Fruit fly (Drosophila melanogaster) whole organism, embryonic: ENCODE results near the gene CG32428.

ENCODE experiments used
- CG10209 ChIP-seq: fragments of 200-800 bp; sonication (Bioruptor generic); optimal IDR thresholded peaks from 3 replicates; lab custom pipeline; 2017; ENCODE audit warnings: missing biosample characterization, mild to moderate bottlenecking, missing genetic modification characterization, missing genetic modification reagents
- CG10321 ChIP-seq: fragments of 200-800 bp; sonication (Bioruptor generic); IDR thresholded peaks from 2 replicates; pipeline ENCODE4 v1.3.6; 2022; ENCODE audit warnings: missing biosample characterization, missing genetic modification characterization
- CG10366 ChIP-seq: fragments of 200-800 bp; sonication (Bioruptor generic); IDR thresholded peaks from 2 replicates; pipeline ENCODE4 v1.3.6; 2022; ENCODE audit warnings: missing biosample characterization, missing genetic modification characterization
- CG12659 ChIP-seq: fragments of 200-800 bp; sonication (Bioruptor generic); optimal IDR thresholded peaks from 3 replicates; lab custom pipeline; 2017; ENCODE audit warnings: mild to moderate bottlenecking, missing biosample characterization, missing genetic modification reagents, missing genetic modification characterization
- CG12942 ChIP-seq: fragments of 200-800 bp; sonication (Bioruptor generic); optimal IDR thresholded peaks from 3 replicates; lab custom pipeline; 2016; ENCODE audit warnings: missing biosample characterization, missing genetic modification characterization
- CG14860 ChIP-seq: fragments of 200-800 bp; sonication (Bioruptor generic); IDR thresholded peaks from 3 replicates; pipeline ENCODE4 v1.3.6; 2022; ENCODE audit warnings: missing biosample characterization, missing genetic modification characterization; ENCODE audit not compliant: partially characterized antibody
- CG1602 ChIP-seq: fragments of 200-800 bp; sonication (Bioruptor generic); optimal IDR thresholded peaks from 3 replicates; lab custom pipeline; 2016; ENCODE audit warnings: missing biosample characterization, missing genetic modification characterization
- CG17802 ChIP-seq: fragments of 200-800 bp; sonication (Bioruptor generic); optimal IDR thresholded peaks from 2 replicates; lab custom pipeline; 2018; ENCODE audit warnings: missing biosample characterization, mild to moderate bottlenecking, missing genetic modification characterization, moderate library complexity
- CG2889 ChIP-seq: fragments of 200-800 bp; sonication (Bioruptor generic); IDR thresholded peaks from 3 replicates; pipeline ENCODE4 v1.3.6; 2022; ENCODE audit warnings: missing biosample characterization, missing genetic modification characterization
- CG30403 ChIP-seq: fragments of 200-800 bp; sonication (Bioruptor generic); optimal IDR thresholded peaks from 3 replicates; lab custom pipeline; 2016; ENCODE audit warnings: missing biosample characterization, missing genetic modification characterization
- CG32772 ChIP-seq: fragments of 200-800 bp; sonication (Bioruptor generic); IDR thresholded peaks from 2 replicates; pipeline ENCODE4 v1.3.6; 2022; ENCODE audit warnings: missing biosample characterization, missing genetic modification characterization
- CG34422 ChIP-seq: fragments of 200-800 bp; sonication (Bioruptor generic); IDR thresholded peaks from 3 replicates; pipeline ENCODE4 v1.3.6; 2022; ENCODE audit warnings: missing biosample characterization, missing genetic modification characterization
- CG3995 ChIP-seq: fragments of 200-800 bp; sonication (Bioruptor generic); optimal IDR thresholded peaks from 3 replicates; lab custom pipeline; 2016; ENCODE audit warnings: missing biosample characterization, missing genetic modification characterization
- CG6683 ChIP-seq: fragments of 200-800 bp; sonication (Bioruptor generic); optimal IDR thresholded peaks from 2 replicates; lab custom pipeline; 2017; ENCODE audit warnings: missing biosample characterization, mild to moderate bottlenecking, missing genetic modification characterization, missing genetic modification reagents
- CG6765 ChIP-seq: fragments of 200-800 bp; sonication (Bioruptor generic); optimal IDR thresholded peaks from 3 replicates; lab custom pipeline; 2017; ENCODE audit warnings: missing biosample characterization, mild to moderate bottlenecking, missing genetic modification characterization
- CG6813 ChIP-seq: fragments of 200-800 bp; sonication (Bioruptor generic); optimal IDR thresholded peaks from 2 replicates; lab custom pipeline; 2017; ENCODE audit warnings: missing biosample characterization, missing genetic modification characterization, mild to moderate bottlenecking, moderate library complexity, missing genetic modification reagents
- CG6854 ChIP-seq: fragments of 200-800 bp; sonication (Bioruptor generic); optimal IDR thresholded peaks from 3 replicates; lab custom pipeline; 2017; ENCODE audit warnings: missing biosample characterization, mild to moderate bottlenecking, missing genetic modification characterization
- CG8388 ChIP-seq: fragments of 200-800 bp; sonication (Bioruptor generic); optimal IDR thresholded peaks from 2 replicates; lab custom pipeline; 2019; ENCODE audit warnings: missing biosample characterization, mild to moderate bottlenecking, missing genetic modification characterization, moderate library complexity
- CG9817 ChIP-seq: fragments of 200-800 bp; sonication (Bioruptor generic); optimal IDR thresholded peaks from 2 replicates; lab custom pipeline; 2018; ENCODE audit warnings: missing biosample characterization, mild to moderate bottlenecking, missing genetic modification characterization, moderate library complexity
- CrebB ChIP-seq: fragments of 200-800 bp; sonication (Bioruptor generic); optimal IDR thresholded peaks from 3 replicates; lab custom pipeline; 2018; ENCODE audit warnings: missing biosample characterization, mild to moderate bottlenecking, missing genetic modification characterization
- Dip3 ChIP-seq: fragments of 200-800 bp; sonication (Bioruptor generic); optimal IDR thresholded peaks from 3 replicates; lab custom pipeline; 2016; ENCODE audit warnings: missing biosample characterization, missing genetic modification characterization
- Ets65A ChIP-seq: fragments of 200-800 bp; sonication (Bioruptor generic); peaks from one replicate; lab custom pipeline; 2016; ENCODE audit warnings: missing biosample characterization, missing genetic modification characterization
- HLH3B ChIP-seq: fragments of 200-800 bp; sonication (Bioruptor generic); IDR thresholded peaks from 2 replicates; pipeline ENCODE4 v1.3.6; 2022; ENCODE audit warnings: missing biosample characterization, missing genetic modification characterization
- Hsf ChIP-seq: fragments of 200-800 bp; sonication (Bioruptor generic); optimal IDR thresholded peaks from 3 replicates; lab custom pipeline; 2016; ENCODE audit warnings: missing biosample characterization, missing genetic modification characterization
- Side ChIP-seq: fragments of 200-800 bp; sonication (Bioruptor generic); optimal IDR thresholded peaks from 2 replicates; lab custom pipeline; 2016; ENCODE audit warnings: missing biosample characterization, missing genetic modification characterization
- Sox100B ChIP-seq: fragments of 200-800 bp; sonication (Bioruptor generic); optimal IDR thresholded peaks from 3 replicates; lab custom pipeline; 2018; ENCODE audit warnings: missing biosample characterization, mild to moderate bottlenecking, missing genetic modification characterization
- Sox102F ChIP-seq: fragments of 200-800 bp; sonication (Bioruptor generic); optimal IDR thresholded peaks from 2 replicates; lab custom pipeline; 2018; ENCODE audit warnings: missing biosample characterization, mild to moderate bottlenecking, missing genetic modification characterization, moderate library complexity
- Xrp1 ChIP-seq: fragments of 200-800 bp; sonication (Bioruptor generic); IDR thresholded peaks from 2 replicates; pipeline ENCODE4 v1.3.6; 2022; ENCODE audit warnings: missing biosample characterization, missing genetic modification characterization
- ara ChIP-seq: fragments of 200-800 bp; sonication (Bioruptor generic); IDR thresholded peaks from 2 replicates; pipeline ENCODE4 v1.3.6; 2022; ENCODE audit warnings: missing biosample characterization, missing genetic modification characterization
- bigmax ChIP-seq: fragments of 200-800 bp; sonication (Bioruptor generic); optimal IDR thresholded peaks from 2 replicates; lab custom pipeline; 2018; ENCODE audit warnings: missing biosample characterization, mild to moderate bottlenecking, missing genetic modification characterization
- gce ChIP-seq: fragments of 200-800 bp; sonication (Bioruptor generic); IDR thresholded peaks from 3 replicates; pipeline ENCODE4 v1.3.6; 2022; ENCODE audit warnings: missing biosample characterization, missing genetic modification characterization
- lola ChIP-seq, 3 experiments: fragments of >200 bp in 2 of 3; fragments of 200-800 bp in 1 of 3; sonication (Bioruptor generic) in 1 of 3; optimal IDR thresholded peaks; 2 replicates each; lab custom pipeline; 2017 to 2019; ENCODE audit warnings: missing biosample characterization in 3 of 3, missing genetic modification characterization in 3 of 3, mild to moderate bottlenecking in 1 of 3, moderate library complexity in 1 of 3
- lov ChIP-seq, 2 experiments: fragments of 200-800 bp in 1 of 2; fragments of >200 bp in 1 of 2; sonication (Bioruptor generic) in 1 of 2; IDR thresholded peaks in 1 of 2; optimal IDR thresholded peaks in 1 of 2; 2 replicates in 1 of 2; 3 replicates in 1 of 2; pipeline versions ENCODE4 v1.3.6 to Lab custom; 2017 to 2022; ENCODE audit warnings: missing biosample characterization in 1 of 2, missing genetic modification characterization in 1 of 2
- mirr ChIP-seq: fragments of 200-800 bp; sonication (Bioruptor generic); optimal IDR thresholded peaks from 3 replicates; lab custom pipeline; 2018; ENCODE audit warnings: missing biosample characterization, mild to moderate bottlenecking, missing genetic modification characterization
- nerfin-2 ChIP-seq: fragments of 200-800 bp; sonication (Bioruptor generic); IDR thresholded peaks from 2 replicates; pipeline ENCODE4 v1.3.6; 2022; ENCODE audit warnings: missing biosample characterization, missing genetic modification characterization; ENCODE audit not compliant: partially characterized antibody
- pros ChIP-seq: fragments of 200-800 bp; sonication (Bioruptor generic); optimal IDR thresholded peaks from 3 replicates; lab custom pipeline; 2019; ENCODE audit warnings: missing biosample characterization, mild to moderate bottlenecking, missing genetic modification characterization, moderate library complexity
- sc ChIP-seq, 3 experiments: fragments of >200 bp in 2 of 3; fragments of 200-800 bp in 1 of 3; sonication (Bioruptor generic) in 1 of 3; optimal IDR thresholded peaks; 2 replicates in 2 of 3; 3 replicates in 1 of 3; lab custom pipeline; 2017; ENCODE audit warnings: mild to moderate bottlenecking in 1 of 3, missing biosample characterization in 1 of 3, missing genetic modification characterization in 1 of 3, missing genetic modification reagents in 1 of 3
- scrt ChIP-seq: fragments of 200-800 bp; sonication (Bioruptor generic); optimal IDR thresholded peaks from 2 replicates; lab custom pipeline; 2018; ENCODE audit warnings: missing biosample characterization, mild to moderate bottlenecking, missing genetic modification characterization, moderate library complexity
- sens-2 ChIP-seq: fragments of 200-800 bp; sonication (Bioruptor generic); IDR thresholded peaks from 2 replicates; pipeline ENCODE4 v1.3.6; 2022; ENCODE audit warnings: missing biosample characterization, missing genetic modification characterization
- so ChIP-seq: fragments of 200-800 bp; sonication (Bioruptor generic); IDR thresholded peaks from 3 replicates; pipeline ENCODE4 v1.3.6; 2022; ENCODE audit warnings: missing biosample characterization, missing genetic modification characterization
- tup ChIP-seq: fragments of 200-800 bp; sonication (Bioruptor generic); optimal IDR thresholded peaks from 2 replicates; lab custom pipeline; 2016; ENCODE audit warnings: missing biosample characterization, mild to moderate bottlenecking, missing genetic modification characterization, moderate library complexity

The CG32428 gene

DNA sequence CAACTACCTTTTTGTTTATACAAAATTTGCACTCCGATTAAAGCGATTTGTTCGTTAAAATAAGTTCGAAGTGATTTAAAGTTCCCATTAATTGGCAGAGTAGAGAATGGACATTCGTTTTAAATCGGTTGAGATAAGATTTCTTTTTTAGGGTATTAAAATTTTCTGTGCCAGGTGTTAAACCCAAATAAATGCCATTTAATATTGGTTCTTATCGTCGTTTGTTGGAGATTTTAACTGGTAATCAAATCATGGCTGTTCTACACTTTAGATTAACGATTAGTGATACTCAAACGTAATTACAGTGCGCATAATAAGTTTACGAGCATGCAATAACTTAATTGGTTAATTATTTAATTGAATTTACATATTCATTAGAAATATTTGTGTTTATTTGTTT is 11.1 kb downstream of the CG32428 start (continued):
- TF ChIP-seq CG30403 (GFP tag; lab: Kevin White, UChicago) (no peak), HLH3B (GFP tag; lab: Robert Waterston, UW) (no peak), CG12942 (GFP tag; lab: Kevin White, UChicago) (no peak), CG6765 (no peak), CG6854 (GFP tag; lab: Kevin White, UChicago) (no peak), tup (GFP tag; lab: Kevin White, UChicago) (no peak), CG17802 (no peak), sc (optimal IDR thresholded peaks at IDR 0.05; lab: Kevin White, UChicago) (no peak), sc (GFP tag; optimal IDR thresholded peaks at IDR 0.05; lab: Kevin White, UChicago) (no peak), CG1602 (GFP tag; lab: Kevin White, UChicago) (no peak), lov (optimal IDR thresholded peaks at IDR 0.05; lab: Kevin White, UChicago) (no peak), lov (GFP tag; IDR thresholded peaks at IDR 0.05; lab: Robert Waterston, UW) (no peak), bigmax (GFP tag; lab: Kevin White, UChicago) (no peak), CG10321 (GFP tag; lab: Robert Waterston, UW) (no peak), nerfin-2 (GFP tag; lab: Robert Waterston, UW) (no peak), CG6683 (no peak), Sox102F (no peak), CG2889 (GFP tag; lab: Robert Waterston, UW) (no peak), CG9817 (tag; lab: Kevin White, UChicago) (no peak), ara (GFP tag; lab: Robert Waterston, UW) (no peak), CG6813 (GFP tag; lab: Kevin White, UChicago) (no peak), mirr (GFP tag; lab: Kevin White, UChicago) (no peak), CG34422 (GFP tag; lab: Robert Waterston, UW) (no peak), Side (GFP tag; lab: Kevin White, UChicago) (no peak), CG8388 (GFP tag; lab: Kevin White, UChicago) (peak; percentile 16), Sox100B (GFP tag; lab: Kevin White, UChicago) (no peak), gce (GFP tag; lab: Robert Waterston, UW) (no peak), CG10366 (GFP tag; lab: Robert Waterston, UW) (no peak), CrebB (tag; lab: Kevin White, UChicago) (no peak), CG3995 (no peak), scrt (GFP tag; lab: Kevin White, UChicago) (no peak), CG14860 (no peak), CG12659 (no peak), Xrp1 (GFP tag; lab: Robert Waterston, UW) (no peak), sens-2 (0 out of 2 replicates have a peak, but pooled peaks have one; percentile 20), Ets65A (GFP tag; lab: Kevin White, UChicago) (no peak), so (GFP tag; lab: Robert Waterston, UW) (no peak), Dip3 (no peak), CG32772 (GFP tag; lab: Robert Waterston, UW) (no peak), CG10209 (GFP tag; lab: Kevin White, UChicago) (no peak), lola (GFP tag; optimal IDR thresholded peaks at IDR 0.05; lab: Kevin White, UChicago) (no peak), Hsf (GFP tag; lab: Kevin White, UChicago) (no peak), pros (GFP tag; lab: Kevin White, UChicago) (no peak)
- TF ChIP-seq, all 482 proteins: peak for 7
